Fruit fly (Drosophila melanogaster): ENCODE data around the gene shps.

The shps gene

DNA sequence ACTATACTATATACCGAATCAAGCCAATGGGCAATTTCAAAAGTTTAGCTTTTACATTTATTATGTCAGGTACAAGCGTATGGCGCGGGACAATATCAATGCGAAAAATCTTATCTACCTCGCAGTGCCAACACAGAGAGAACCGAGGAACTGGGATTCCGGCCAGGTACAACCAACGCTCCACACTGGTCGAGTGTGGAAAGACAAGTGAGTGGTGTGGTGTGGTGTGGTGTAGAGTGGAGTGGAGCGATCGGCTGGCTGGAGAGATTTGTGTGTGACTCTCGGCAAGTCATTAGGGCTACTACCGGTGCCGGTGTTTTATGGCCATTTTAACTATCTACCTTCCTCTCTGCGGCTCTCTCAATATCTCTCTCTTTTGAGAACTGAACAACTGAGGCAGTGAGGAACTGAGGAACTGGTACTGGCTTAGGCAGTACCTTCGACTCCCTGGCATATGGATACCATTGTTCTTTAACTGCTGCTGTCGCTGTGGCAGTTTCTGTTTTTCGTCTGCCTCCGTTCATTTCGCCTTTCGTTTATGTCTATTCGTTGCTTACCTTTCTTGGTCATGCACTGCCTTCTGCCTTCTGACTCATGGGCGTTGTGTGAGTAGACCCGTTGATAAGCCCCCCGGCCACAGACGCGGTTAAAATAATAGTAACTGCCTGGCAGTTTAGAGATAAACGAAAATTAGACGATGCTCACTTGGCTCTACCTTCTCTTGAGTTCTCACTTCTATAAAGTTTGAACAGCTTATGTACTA, 19.9 kb upstream of the shps start:
- TF ChIP-seq CG4318 (GFP tag; optimal IDR thresholded peaks at IDR 0.05) (no peak), net (GFP tag; optimal IDR thresholded peaks at IDR 0.05) (peak; percentile 95), CG6163 (GFP tag; IDR thresholded peaks at IDR 0.05) (peak; percentile 95), Eip78C (GFP tag) (peak; percentile 98), Sox15 (GFP tag; optimal IDR thresholded peaks at IDR 0.05) (peak; percentile 93), cyc (GFP tag; optimal IDR thresholded peaks at IDR 0.05) (peak; percentile 93), topi (GFP tag; optimal IDR thresholded peaks at IDR 0.05) (peak; percentile 94), Eip75B (GFP tag; optimal IDR thresholded peaks at IDR 0.05) (peak; percentile 97), CG16779 (tag; optimal IDR thresholded peaks at IDR 0.05) (peak; percentile 84), Met (GFP tag; optimal IDR thresholded peaks at IDR 0.05) (peak; percentile 94), ss (GFP tag; optimal IDR thresholded peaks at IDR 0.05) (peak; percentile 93 to 96), CG1621 (tag; optimal IDR thresholded peaks at IDR 0.05) (peak; percentile 97), CG6808 (GFP tag; optimal IDR thresholded peaks at IDR 0.05) (peak; percentile 96), CG6854 (GFP tag; optimal IDR thresholded peaks at IDR 0.05) (peak; percentile 78), Ets96B (tag; optimal IDR thresholded peaks at IDR 0.05) (peak; percentile 97), Hr39 (GFP tag; optimal IDR thresholded peaks at IDR 0.05) (peak; percentile 95), Eip93F (GFP tag; optimal IDR thresholded peaks at IDR 0.05) (peak; percentile 82), fkh (GFP tag; optimal IDR thresholded peaks at IDR 0.05) (peak; percentile 74), achi (GFP tag; optimal IDR thresholded peaks at IDR 0.05) (peak; percentile 94), Blimp-1 (GFP tag; optimal IDR thresholded peaks at IDR 0.05) (peak; percentile 77), CG31627 (GFP tag; optimal IDR thresholded peaks at IDR 0.05) (peak; percentile 93), CG6792 (GFP tag; optimal IDR thresholded peaks at IDR 0.05) (peak; percentile 96), vri (GFP tag; optimal IDR thresholded peaks at IDR 0.05) (peak; percentile 88), OdsH (GFP tag; optimal IDR thresholded peaks at IDR 0.05) (peak; percentile 94), Ets21C (GFP tag; optimal IDR thresholded peaks at IDR 0.05) (peak; percentile 91), CG11762 (GFP tag; optimal IDR thresholded peaks at IDR 0.05; ENCODE audit: insufficient read depth) (peak; percentile 89), dac (GFP tag; optimal IDR thresholded peaks at IDR 0.05) (peak; percentile 69), eg (GFP tag; IDR thresholded peaks at IDR 0.05) (peak; percentile 92), Smox (GFP tag; optimal IDR thresholded peaks at IDR 0.05) (peak; percentile 92), Lpt (GFP tag; optimal IDR thresholded peaks at IDR 0.05) (peak; percentile 89), CG8632 (GFP tag; optimal IDR thresholded peaks at IDR 0.05) (peak; percentile 96), fd85E (GFP tag; optimal IDR thresholded peaks at IDR 0.05) (peak; percentile 82), fd59A (GFP tag; optimal IDR thresholded peaks at IDR 0.05) (peak; percentile 97), CG3919 (GFP tag; optimal IDR thresholded peaks at IDR 0.05) (peak; percentile 96), Sox102F (GFP tag; optimal IDR thresholded peaks at IDR 0.05) (peak; percentile 93), esn (GFP tag; optimal IDR thresholded peaks at IDR 0.05) (peak; percentile 96), pdm3 (GFP tag; optimal IDR thresholded peaks at IDR 0.05) (peak; percentile 96), CG6276 (GFP tag; optimal IDR thresholded peaks at IDR 0.05) (no peak), CG8119 (GFP tag; IDR thresholded peaks at IDR 0.05) (peak; percentile 88), Sox14 (GFP tag; optimal IDR thresholded peaks at IDR 0.05) (peak; percentile 96), CG10669 (GFP tag; optimal IDR thresholded peaks at IDR 0.05) (peak; percentile 97), Hr4 (GFP tag; optimal IDR thresholded peaks at IDR 0.05) (peak; percentile 90), CG7368 (GFP tag; optimal IDR thresholded peaks at IDR 0.05) (peak; percentile 96), CG34406 (GFP tag; optimal IDR thresholded peaks at IDR 0.05) (peak; percentile 93), svp (GFP tag) (peak; percentile 98), lz (GFP tag; optimal IDR thresholded peaks at IDR 0.05) (peak; percentile 93), salr (GFP tag; optimal IDR thresholded peaks at IDR 0.05) (peak; percentile 85 to 97), CG9139 (GFP tag; optimal IDR thresholded peaks at IDR 0.05) (peak; percentile 90), Gug (GFP tag; IDR thresholded peaks at IDR 0.05) (peak; percentile 90), CG10631 (GFP tag; optimal IDR thresholded peaks at IDR 0.05) (peak; percentile 95), CG11294 (GFP tag; IDR thresholded peaks at IDR 0.05) (peak; percentile 87)

Data from whole organism, prepupa.